Worm (Caenorhabditis elegans) whole organism, L1 larva: ENCODE measurements around the gene F58H1.7.
A peak's percentile ranks its signal among the peaks of the same experiment; 100 is the strongest.

Experiments used
- F16B12.6 ChIP-seq: fragments of 150-350 bp; optimal IDR thresholded peaks from 2 replicates; lab custom pipeline; 2014; ENCODE audit warnings: missing biosample characterization, missing genetic modification characterization
- Y116A8C.19 ChIP-seq: sonication (generic microtip); optimal IDR thresholded peaks from 2 replicates; lab custom pipeline; 2016; ENCODE audit warnings: missing compliant biosample characterization, missing genetic modification characterization, borderline replicate concordance
- alr-1 ChIP-seq: fragments of 200-800 bp; sonication (Bioruptor generic); optimal IDR thresholded peaks from 2 replicates; lab custom pipeline; 2018; ENCODE audit warnings: borderline replicate concordance, mild to moderate bottlenecking, missing genetic modification characterization, missing compliant biosample characterization
- ama-1 ChIP-seq: fragments of 150-350 bp; optimal IDR thresholded peaks from 2 replicates; lab custom pipeline; 2014
- ceh-63 ChIP-seq: fragments of 200-800 bp; sonication (Bioruptor generic); optimal IDR thresholded peaks from 2 replicates; lab custom pipeline; 2018; ENCODE audit warnings: mild to moderate bottlenecking, missing genetic modification characterization, missing compliant biosample characterization
- ceh-88 ChIP-seq: fragments of 200-800 bp; sonication (Bioruptor generic); IDR thresholded peaks from 2 replicates; pipeline ENCODE4 v1.3.6; 2022; ENCODE audit warnings: missing genetic modification characterization, missing compliant biosample characterization
- ces-1 ChIP-seq: fragments of 150-350 bp; optimal IDR thresholded peaks from 2 replicates; lab custom pipeline; 2014; ENCODE audit warnings: missing biosample characterization, missing genetic modification reagents, missing genetic modification characterization
- dsc-1 ChIP-seq: sonication (generic microtip); optimal IDR thresholded peaks from 2 replicates; lab custom pipeline; 2016; ENCODE audit warnings: mild to moderate bottlenecking, missing genetic modification characterization, missing compliant biosample characterization
- efl-3 ChIP-seq: fragments of 200-800 bp; sonication (Bioruptor generic); optimal IDR thresholded peaks from 2 replicates; lab custom pipeline; 2018; ENCODE audit warnings: mild to moderate bottlenecking, missing genetic modification characterization, missing compliant biosample characterization
- egl-13 ChIP-seq: sonication (generic microtip); optimal IDR thresholded peaks from 2 replicates; lab custom pipeline; 2016; ENCODE audit warnings: missing genotype, missing genetic modification reagents, missing genetic modification characterization, missing compliant biosample characterization
- egl-27 ChIP-seq, 2 experiments: fragments of 150-350 bp in 1 of 2; sonication (generic microtip); optimal IDR thresholded peaks; 3 replicates each; lab custom pipeline; 2017 to 2018; ENCODE audit warnings: missing biosample characterization in 2 of 2, missing genetic modification characterization in 2 of 2, missing genetic modification reagents in 2 of 2
- elt-3 ChIP-seq, 6 experiments: fragments of 150-350 bp in 1 of 6; sonication (generic microtip); optimal IDR thresholded peaks; 2 replicates each; lab custom pipeline; 2017 to 2018; ENCODE audit warnings: missing biosample characterization in 6 of 6, missing genetic modification characterization in 6 of 6, inconsistent platforms in 1 of 6
- ets-5 ChIP-seq: fragments of 200-800 bp; sonication (Bioruptor generic); IDR thresholded peaks from 2 replicates; pipeline ENCODE4 v1.3.6; 2022; ENCODE audit warnings: missing genetic modification characterization, missing compliant biosample characterization
- fkh-8 ChIP-seq: sonication (generic microtip); optimal IDR thresholded peaks from 2 replicates; lab custom pipeline; 2016; ENCODE audit warnings: mild to moderate bottlenecking, missing genetic modification characterization, missing compliant biosample characterization
- fos-1 ChIP-seq: fragments of 150-350 bp; optimal IDR thresholded peaks from 2 replicates; lab custom pipeline; 2014; ENCODE audit warnings: missing biosample characterization, missing genetic modification characterization
- grh-1 ChIP-seq: fragments of 200-800 bp; sonication (Bioruptor generic); IDR thresholded peaks from 2 replicates; pipeline ENCODE4 v1.3.6; 2022; ENCODE audit warnings: missing genetic modification reagents, missing genetic modification characterization, missing compliant biosample characterization
- hlh-17 ChIP-seq: fragments of 200-800 bp; sonication (Bioruptor generic); optimal IDR thresholded peaks from 2 replicates; lab custom pipeline; 2018; ENCODE audit warnings: missing genetic modification characterization, mild to moderate bottlenecking, missing compliant biosample characterization, moderate library complexity, borderline replicate concordance
- hlh-4 ChIP-seq: sonication (generic microtip); optimal IDR thresholded peaks from 2 replicates; lab custom pipeline; 2016; ENCODE audit warnings: mild to moderate bottlenecking, missing genetic modification characterization, missing compliant biosample characterization
- hpl-2 ChIP-seq: fragments of 150-350 bp; optimal IDR thresholded peaks from 2 replicates; lab custom pipeline; 2014; ENCODE audit warnings: missing biosample characterization, missing genetic modification reagents, missing genetic modification characterization
- irx-1 ChIP-seq: sonication (generic microtip); optimal IDR thresholded peaks from 2 replicates; lab custom pipeline; 2016; ENCODE audit warnings: missing genetic modification characterization, missing compliant biosample characterization
- isw-1 ChIP-seq: fragments of 200-800 bp; sonication (Bioruptor generic); IDR thresholded peaks from 2 replicates; pipeline ENCODE4 v1.3.6; 2022; ENCODE audit warnings: missing genetic modification characterization, missing compliant biosample characterization
- jun-1 ChIP-seq: fragments of 150-350 bp; optimal IDR thresholded peaks from 2 replicates; lab custom pipeline; 2014; ENCODE audit warnings: missing biosample characterization, missing genetic modification reagents, missing genetic modification characterization
- lin-13 ChIP-seq: fragments of 150-350 bp; optimal IDR thresholded peaks from 2 replicates; lab custom pipeline; 2014; ENCODE audit warnings: missing biosample characterization, missing genetic modification reagents, missing genetic modification characterization
- lin-14 ChIP-seq: fragments of 200-800 bp; sonication (Bioruptor generic); optimal IDR thresholded peaks from 2 replicates; lab custom pipeline; 2018; ENCODE audit warnings: mild to moderate bottlenecking, missing genetic modification characterization, moderate library complexity, missing compliant biosample characterization
- lin-15B ChIP-seq: fragments of 150-350 bp; sonication (generic microtip); optimal IDR thresholded peaks from 3 replicates; lab custom pipeline; 2014; ENCODE audit warnings: missing biosample characterization, missing genetic modification characterization
- lir-3 ChIP-seq: sonication (generic microtip); optimal IDR thresholded peaks from 2 replicates; lab custom pipeline; 2016; ENCODE audit warnings: mild to moderate bottlenecking, missing genetic modification characterization, moderate library complexity, missing compliant biosample characterization; ENCODE audit not compliant: poor library complexity
- lsy-2 ChIP-seq, 2 experiments: fragments of 150-350 bp; optimal IDR thresholded peaks; 2 replicates each; lab custom pipeline; 2014; ENCODE audit warnings: missing biosample characterization in 2 of 2, missing genetic modification characterization in 2 of 2
- mef-2 ChIP-seq: fragments of 150-350 bp; optimal IDR thresholded peaks from 2 replicates; lab custom pipeline; 2014; ENCODE audit warnings: missing biosample characterization, missing genetic modification characterization
- nhr-11 ChIP-seq: fragments of 150-350 bp; optimal IDR thresholded peaks from 2 replicates; lab custom pipeline; 2014; ENCODE audit warnings: missing biosample characterization, missing genetic modification characterization
- nhr-12 ChIP-seq: sonication (generic microtip); optimal IDR thresholded peaks from 2 replicates; lab custom pipeline; 2017; ENCODE audit warnings: missing biosample characterization, missing genetic modification characterization
- nhr-19 ChIP-seq: fragments of 200-800 bp; sonication (Bioruptor generic); conservative IDR thresholded peaks from 2 replicates; pipeline ENCODE4 v1.3.6; 2022; ENCODE audit warnings: missing genetic modification characterization, missing compliant biosample characterization
- nhr-20 ChIP-seq: sonication (generic microtip); optimal IDR thresholded peaks from 2 replicates; lab custom pipeline; 2016; ENCODE audit warnings: mild to moderate bottlenecking, missing genetic modification characterization, missing compliant biosample characterization
- nhr-237 ChIP-seq: fragments of 150-350 bp; optimal IDR thresholded peaks from 2 replicates; lab custom pipeline; 2014; ENCODE audit warnings: missing biosample characterization, missing genetic modification characterization
- nhr-47 ChIP-seq: sonication (generic microtip); optimal IDR thresholded peaks from 2 replicates; lab custom pipeline; 2016; ENCODE audit warnings: mild to moderate bottlenecking, missing genetic modification characterization, moderate library complexity, missing compliant biosample characterization
- nhr-77 ChIP-seq: fragments of 150-350 bp; optimal IDR thresholded peaks from 2 replicates; lab custom pipeline; 2014; ENCODE audit warnings: missing biosample characterization, missing genetic modification characterization
- nhr-84 ChIP-seq: sonication (generic microtip); optimal IDR thresholded peaks from 2 replicates; lab custom pipeline; 2017; ENCODE audit warnings: missing biosample characterization, missing genetic modification characterization
- nhr-85 ChIP-seq: sonication (generic microtip); peaks from one replicate; lab custom pipeline; 2016; ENCODE audit warnings: missing genetic modification characterization, inconsistent platforms, missing compliant biosample characterization
- rnt-1 ChIP-seq: sonication (generic microtip); optimal IDR thresholded peaks from 2 replicates; lab custom pipeline; 2016; ENCODE audit warnings: mild to moderate bottlenecking, missing genetic modification characterization, moderate library complexity, missing compliant biosample characterization
- skn-1 ChIP-seq: fragments of 150-350 bp; optimal IDR thresholded peaks from 2 replicates; lab custom pipeline; 2014; ENCODE audit warnings: missing biosample characterization, missing genetic modification characterization
- sptf-1 ChIP-seq: fragments of 150-350 bp; optimal IDR thresholded peaks from 2 replicates; lab custom pipeline; 2014; ENCODE audit warnings: missing biosample characterization, missing genetic modification characterization
- tlp-1 ChIP-seq: fragments of 150-350 bp; optimal IDR thresholded peaks from 2 replicates; lab custom pipeline; 2014; ENCODE audit warnings: missing biosample characterization, missing genetic modification characterization
- unc-30 ChIP-seq: sonication (generic microtip); optimal IDR thresholded peaks from 2 replicates; lab custom pipeline; 2017; ENCODE audit warnings: missing biosample characterization, missing genetic modification characterization
- unc-62 ChIP-seq: fragments of 150-350 bp; optimal IDR thresholded peaks from 2 replicates; lab custom pipeline; 2014; ENCODE audit warnings: missing biosample characterization, missing genetic modification reagents, missing genetic modification characterization
- unc-98 ChIP-seq: fragments of 200-800 bp; sonication (Bioruptor generic); IDR thresholded peaks from 2 replicates; pipeline ENCODE4 v1.3.6; 2022; ENCODE audit warnings: missing genetic modification characterization, missing compliant biosample characterization
- vab-15 ChIP-seq: sonication (generic microtip); optimal IDR thresholded peaks from 2 replicates; lab custom pipeline; 2017; ENCODE audit warnings: missing genotype, mild to moderate bottlenecking, missing genetic modification characterization, missing compliant biosample characterization
- zag-1 ChIP-seq: fragments of 150-350 bp; optimal IDR thresholded peaks from 2 replicates; lab custom pipeline; 2014; ENCODE audit warnings: missing biosample characterization, missing genetic modification characterization
- zip-4 ChIP-seq: fragments of 200-800 bp; sonication (Bioruptor generic); optimal IDR thresholded peaks from 2 replicates; lab custom pipeline; 2018; ENCODE audit warnings: mild to moderate bottlenecking, missing genetic modification characterization, moderate library complexity, missing compliant biosample characterization
- ztf-4 ChIP-seq: fragments of 150-350 bp; optimal IDR thresholded peaks from 2 replicates; lab custom pipeline; 2014; ENCODE audit warnings: missing biosample characterization, missing genetic modification characterization

Gene F58H1.7

DNA sequence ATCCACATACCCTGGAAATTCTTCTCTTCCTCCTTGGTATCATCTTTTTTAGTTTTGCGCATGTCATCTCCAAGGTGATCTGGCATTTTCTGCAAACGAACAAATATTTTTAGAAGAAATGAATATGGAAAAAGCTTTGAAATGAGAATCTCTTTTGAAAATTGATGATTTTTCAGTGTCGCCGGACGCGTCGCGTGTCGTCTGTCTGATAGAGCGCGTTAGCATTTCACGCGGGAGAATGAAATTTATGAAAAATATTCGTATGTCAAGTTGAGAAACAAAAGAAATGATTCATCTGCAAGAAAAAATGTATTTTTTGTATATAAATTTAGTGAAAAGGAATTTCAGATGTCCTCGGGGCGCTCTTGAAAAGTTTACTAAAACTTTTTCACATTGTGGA lies 17.7 kb upstream of the F58H1.7 start, which contains the start of gene rpt-1 (continued):
- TF ChIP-seq ztf-4 (tag; lab: Kevin White, UChicago) = no peak
- no peak for TF ChIP-seq sptf-1
- TF ChIP-seq nhr-12 (tag; lab: Kevin White, UChicago) = no peak
- TF ChIP-seq vab-15 = no peak
- TF ChIP-seq ama-1 (lab: Kevin White, UChicago) = no peak
- TF ChIP-seq nhr-11 (tag; lab: Kevin White, UChicago) = no peak
- TF ChIP-seq alr-1 (tag; lab: Kevin White, UChicago) = no peak
- no peak for TF ChIP-seq unc-62 (GFP tag; lab: Kevin White, UChicago)
- peak; percentile 83 for TF ChIP-seq lin-15B
- peak in 1 of 6 experiments; percentile 60 for TF ChIP-seq elt-3 (tag; optimal IDR thresholded peaks at IDR 0.05; lab: Kevin White, UChicago)
- TF ChIP-seq nhr-77 (tag; lab: Kevin White, UChicago) = peak; percentile 34
- TF ChIP-seq nhr-20 (tag; lab: Kevin White, UChicago) = peak; percentile 69
- no peak for TF ChIP-seq hlh-17
- TF ChIP-seq egl-13 (tag; lab: Kevin White, UChicago) = no peak
- no peak for TF ChIP-seq Y116A8C.19 (tag; lab: Kevin White, UChicago)
- TF ChIP-seq nhr-47 (tag; lab: Kevin White, UChicago) = peak; percentile 65
- TF ChIP-seq egl-27 (tag; optimal IDR thresholded peaks at IDR 0.05; lab: Kevin White, UChicago) = no peak
- TF ChIP-seq tlp-1 (tag; lab: Kevin White, UChicago) = no peak
- no peak for TF ChIP-seq lir-3 (tag; lab: Kevin White, UChicago)
- TF ChIP-seq unc-30 (tag; lab: Kevin White, UChicago) = no peak
- TF ChIP-seq zag-1 (tag; lab: Kevin White, UChicago) = no peak
- TF ChIP-seq skn-1 (tag; lab: Kevin White, UChicago) = peak; percentile 99
- TF ChIP-seq hlh-4 (tag; lab: Kevin White, UChicago) = no peak
- peak; percentile 56 for TF ChIP-seq rnt-1 (tag; lab: Kevin White, UChicago)
- TF ChIP-seq zip-4 = no peak
- TF ChIP-seq lin-13 (GFP tag; lab: Kevin White, UChicago) = peak; percentile 42
- no peak for TF ChIP-seq unc-98 (GFP tag; lab: Robert Waterston, UW)
- no peak for TF ChIP-seq nhr-237 (tag; lab: Kevin White, UChicago)
- TF ChIP-seq fos-1 (tag; lab: Kevin White, UChicago) = peak; percentile 47
- peak; percentile 44 for TF ChIP-seq fkh-8
- no peak for TF ChIP-seq ceh-88

- peak; percentile 87 to 92 for TF ChIP-seq lsy-2 (tag; optimal IDR thresholded peaks at IDR 0.05; lab: Kevin White, UChicago)
- peak; percentile 98 for TF ChIP-seq nhr-47 (tag; lab: Kevin White, UChicago)
- TF ChIP-seq Y116A8C.19 (tag; lab: Kevin White, UChicago) = no peak
- peak; percentile 97 for TF ChIP-seq dsc-1 (tag; lab: Kevin White, UChicago)
- peak; percentile 95 for TF ChIP-seq lin-14 (GFP tag; lab: Kevin White, UChicago)
- peak; percentile 66 for TF ChIP-seq F16B12.6 (tag; lab: Kevin White, UChicago)
- TF ChIP-seq efl-3 (GFP tag; lab: Kevin White, UChicago) = peak; percentile 68
- TF ChIP-seq irx-1 (tag; lab: Kevin White, UChicago) = peak; percentile 90
- TF ChIP-seq isw-1 (GFP tag; lab: Robert Waterston, UW) = peak; percentile 96
- TF ChIP-seq rnt-1 (tag; lab: Kevin White, UChicago) = peak; percentile 97
- no peak for TF ChIP-seq unc-30 (tag; lab: Kevin White, UChicago)
- TF ChIP-seq fkh-8 = peak; percentile 95
- peak; percentile 98 for TF ChIP-seq grh-1 (GFP tag; lab: Robert Waterston, UW)
- TF ChIP-seq nhr-84 (tag; lab: Kevin White, UChicago) = peak; percentile 36
- peak; percentile 98 for TF ChIP-seq nhr-85 (tag; lab: Kevin White, UChicago)
- no peak for TF ChIP-seq tlp-1 (tag; lab: Kevin White, UChicago)
- TF ChIP-seq nhr-19 (GFP tag; lab: Robert Waterston, UW) = peak; percentile 98
- peak; percentile 94 for TF ChIP-seq ama-1 (lab: Kevin White, UChicago)
- TF ChIP-seq ceh-88 = peak; percentile 91
- TF ChIP-seq sptf-1 = no peak
- TF ChIP-seq lir-3 (tag; lab: Kevin White, UChicago) = peak; percentile 74
- TF ChIP-seq lin-13 (GFP tag; lab: Kevin White, UChicago) = peak; percentile 94
- peak; percentile 93 for TF ChIP-seq jun-1 (tag; lab: Kevin White, UChicago)
- TF ChIP-seq ces-1 (GFP tag; lab: Kevin White, UChicago) = no peak
- TF ChIP-seq unc-62 (GFP tag; lab: Kevin White, UChicago) = peak; percentile 60
- peak; percentile 87 for TF ChIP-seq hpl-2 (GFP tag; lab: Kevin White, UChicago)
- peak; percentile 89 for TF ChIP-seq ceh-63 (GFP tag; lab: Kevin White, UChicago)
- peak; percentile 36 for TF ChIP-seq mef-2 (tag; lab: Kevin White, UChicago)
- TF ChIP-seq nhr-12 (tag; lab: Kevin White, UChicago) = peak; percentile 20
- no peak for TF ChIP-seq ets-5 (GFP tag; lab: Robert Waterston, UW)
- peak; percentile 92 for TF ChIP-seq fos-1 (tag; lab: Kevin White, UChicago)
These were observed 15.3 kb upstream of the F58H1.7 start, which contains the start of gene snr-4 for ce11 chrV:11979673-11980561. Gene snr-4 (minus strand): TSS chrV:11979723.
